Worm (Caenorhabditis elegans): Measurements from ENCODE around the gene Y59A8B.19.

DNA sequence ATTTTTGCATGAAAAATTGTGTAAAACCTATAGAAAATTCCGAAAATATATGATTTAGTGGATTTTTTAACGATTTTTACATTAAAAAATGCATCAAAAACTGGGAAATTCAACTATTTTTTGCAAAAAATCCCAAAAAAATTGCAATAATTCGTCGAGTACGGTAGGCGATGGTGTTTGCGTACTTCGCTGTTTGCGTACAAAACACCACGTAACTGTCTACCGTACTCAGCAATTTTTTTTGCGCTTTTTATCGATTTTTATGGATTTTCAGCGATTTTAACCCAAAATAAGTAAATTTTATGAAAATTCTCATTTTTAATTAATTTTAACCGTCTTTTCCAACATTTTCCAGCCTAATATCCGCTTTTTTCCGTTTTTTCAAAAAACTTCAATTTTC, 24.1 kb upstream of the Y59A8B.19 start:
- TF ChIP-seq eyg-1 (tag; optimal IDR thresholded peaks at IDR 0.05) (no peak), gmeb-2 (tag; optimal IDR thresholded peaks at IDR 0.05) (no peak), pat-9 (tag; optimal IDR thresholded peaks at IDR 0.05) (no peak), Y22D7AL.16 (tag; optimal IDR thresholded peaks at IDR 0.05) (no peak), ceh-45 (GFP tag; IDR thresholded peaks at IDR 0.05) (no peak), pha-4 (tag; optimal IDR thresholded peaks at IDR 0.05) (no peak), nhr-11 (tag; optimal IDR thresholded peaks at IDR 0.05) (no peak), syd-9 (tag; optimal IDR thresholded peaks at IDR 0.05) (no peak), lin-11 (tag; optimal IDR thresholded peaks at IDR 0.05) (no peak), ama-1 (optimal IDR thresholded peaks at IDR 0.05) (no peak), fkh-10 (GFP tag; optimal IDR thresholded peaks at IDR 0.05) (no peak), ceh-19 (GFP tag; optimal IDR thresholded peaks at IDR 0.05) (no peak), fkh-6 (tag; optimal IDR thresholded peaks at IDR 0.05) (no peak), ceh-48 (tag; optimal IDR thresholded peaks at IDR 0.05) (no peak)

All from whole organism, late embryonic.